Fruit fly (Drosophila melanogaster): ENCODE results near the gene Tsc1.

Gene Tsc1

DNA sequence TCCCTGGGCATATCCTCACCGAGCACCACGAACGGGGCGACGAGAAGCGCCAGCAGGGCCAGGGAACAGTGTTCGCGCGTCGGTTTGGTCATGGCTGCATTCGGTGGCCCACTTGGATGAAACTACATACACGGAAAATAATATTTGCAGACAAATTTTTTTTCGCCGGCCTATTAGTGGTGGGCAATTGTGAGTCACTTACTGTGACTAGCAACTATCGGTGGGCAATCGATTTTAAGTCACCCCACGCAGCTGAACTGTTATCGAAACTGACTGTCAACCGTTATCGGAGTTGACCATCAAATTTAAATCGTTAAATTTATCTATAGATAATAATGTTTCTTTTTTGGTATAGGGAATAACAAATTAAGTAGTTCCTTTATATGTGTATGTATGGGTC lies 39.3 kb downstream of the Tsc1 start, which contains the start of gene CG5510:
CG5510 (minus strand) TSS at position 201 of the 400 bp plus-strand sequence.
- no peak for TF ChIP-seq Clk (GFP tag; optimal IDR thresholded peaks at IDR 0.05)
- peak in 1 of 2 experiments; percentile 34 for TF ChIP-seq cnc (optimal IDR thresholded peaks at IDR 0.05)
- no peak for TF ChIP-seq kay (GFP tag; ENCODE audit: borderline replicate concordance)
- no peak for TF ChIP-seq ovo (GFP tag; optimal IDR thresholded peaks at IDR 0.05)
- TF ChIP-seq Crg-1 (GFP tag; optimal IDR thresholded peaks at IDR 0.05): peak; percentile 33
- no peak for TF ChIP-seq CG7045 (GFP tag; optimal IDR thresholded peaks at IDR 0.05)
- peak; percentile 79 for TF ChIP-seq bab1 (GFP tag; optimal IDR thresholded peaks at IDR 0.05)
- no peak for TF ChIP-seq toe (GFP tag; optimal IDR thresholded peaks at IDR 0.05)
- peak; percentile 50 for TF ChIP-seq CG14711 (tag; optimal IDR thresholded peaks at IDR 0.05)
- peak; percentile 2 for TF ChIP-seq pad (GFP tag; optimal IDR thresholded peaks at IDR 0.05)
- peak; percentile 27 for TF ChIP-seq CG11617 (GFP tag; optimal IDR thresholded peaks at IDR 0.05)
- no peak for TF ChIP-seq Hr96 (GFP tag; optimal IDR thresholded peaks at IDR 0.05)
- TF ChIP-seq CG12768 (GFP tag; optimal IDR thresholded peaks at IDR 0.05): no peak
- no peak for TF ChIP-seq CG5204 (GFP tag; optimal IDR thresholded peaks at IDR 0.05)
- peak; percentile 28 for TF ChIP-seq CG7101 (tag; optimal IDR thresholded peaks at IDR 0.05)
- TF ChIP-seq CG1620 (GFP tag; optimal IDR thresholded peaks at IDR 0.05): peak; percentile 43
- peak; percentile 40 for TF ChIP-seq Mnt (GFP tag; optimal IDR thresholded peaks at IDR 0.05)
- TF ChIP-seq CG33017 (tag; optimal IDR thresholded peaks at IDR 0.05): no peak
- TF ChIP-seq tj (GFP tag; optimal IDR thresholded peaks at IDR 0.05): peak; percentile 18
- TF ChIP-seq cic (GFP tag; optimal IDR thresholded peaks at IDR 0.05): peak; percentile 16

DNA sequence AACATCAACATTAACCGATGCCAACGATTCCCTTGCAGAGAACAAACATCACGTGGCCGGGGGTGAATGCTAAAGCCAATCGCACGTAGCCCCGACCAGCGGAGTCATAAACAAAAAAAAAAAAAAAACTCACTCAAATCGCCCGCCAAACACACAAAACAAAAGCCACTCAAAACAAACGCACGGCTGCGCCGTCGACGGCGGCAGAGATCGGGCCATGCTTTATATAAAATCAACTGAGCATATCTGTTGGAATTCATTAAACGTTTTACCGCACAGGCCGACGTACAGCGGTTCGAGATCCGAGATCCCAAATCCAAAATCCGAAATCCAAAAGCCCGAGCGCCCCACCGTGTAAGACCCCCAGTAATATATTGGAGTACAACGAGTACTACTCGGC lies 42.3 kb downstream of the Tsc1 start, which contains the start of gene CG13606:
CG13606 (plus strand) TSS at position 250 of the 400 bp plus-strand sequence.
- no peak for TF ChIP-seq CG12768 (GFP tag; optimal IDR thresholded peaks at IDR 0.05)
- TF ChIP-seq CG11617 (GFP tag; optimal IDR thresholded peaks at IDR 0.05): no peak
- TF ChIP-seq Crg-1 (GFP tag; optimal IDR thresholded peaks at IDR 0.05): no peak
- TF ChIP-seq tj (GFP tag; optimal IDR thresholded peaks at IDR 0.05): no peak
- TF ChIP-seq kay (GFP tag; ENCODE audit: borderline replicate concordance): no peak
- no peak for TF ChIP-seq CG7045 (GFP tag; optimal IDR thresholded peaks at IDR 0.05)
- no peak for TF ChIP-seq cnc (optimal IDR thresholded peaks at IDR 0.05)
- TF ChIP-seq pad (GFP tag; optimal IDR thresholded peaks at IDR 0.05): no peak
- TF ChIP-seq toe (GFP tag; optimal IDR thresholded peaks at IDR 0.05): no peak
- TF ChIP-seq CG7101 (tag; optimal IDR thresholded peaks at IDR 0.05): no peak
- TF ChIP-seq ovo (GFP tag; optimal IDR thresholded peaks at IDR 0.05): no peak
- no peak for TF ChIP-seq Hr96 (GFP tag; optimal IDR thresholded peaks at IDR 0.05)
- no peak for TF ChIP-seq CG5204 (GFP tag; optimal IDR thresholded peaks at IDR 0.05)
- no peak for TF ChIP-seq bab1 (GFP tag; optimal IDR thresholded peaks at IDR 0.05)
- TF ChIP-seq Clk (GFP tag; optimal IDR thresholded peaks at IDR 0.05): no peak
- TF ChIP-seq cic (GFP tag; optimal IDR thresholded peaks at IDR 0.05): no peak
- TF ChIP-seq Mnt (GFP tag; optimal IDR thresholded peaks at IDR 0.05): no peak
- no peak for TF ChIP-seq CG33017 (tag; optimal IDR thresholded peaks at IDR 0.05)
